Worm (Caenorhabditis elegans) whole organism, late embryonic: ENCODE results near the gene act-4.

Experiments used
- che-1 ChIP-seq: sonication (generic microtip); optimal IDR thresholded peaks from 2 replicates; lab custom pipeline; 2016; ENCODE audit warnings: mild to moderate bottlenecking, missing genetic modification characterization, missing compliant biosample characterization
- dmd-4 ChIP-seq: sonication (generic microtip); optimal IDR thresholded peaks from 2 replicates; lab custom pipeline; 2016; ENCODE audit warnings: borderline replicate concordance, missing genetic modification characterization, missing compliant biosample characterization
- elt-2 ChIP-seq: sonication (generic microtip); optimal IDR thresholded peaks from 2 replicates; lab custom pipeline; 2016; ENCODE audit warnings: missing genetic modification reagents, missing genetic modification characterization, missing compliant biosample characterization
- lin-11 ChIP-seq: fragments of 200-800 bp; sonication (Bioruptor generic); optimal IDR thresholded peaks from 2 replicates; lab custom pipeline; 2018; ENCODE audit warnings: mild to moderate bottlenecking, missing genetic modification characterization, missing compliant biosample characterization
- madf-2 ChIP-seq: sonication (generic microtip); optimal IDR thresholded peaks from 2 replicates; lab custom pipeline; 2017; ENCODE audit warnings: missing genetic modification characterization, missing compliant biosample characterization
- npax-4 ChIP-seq: sonication (generic microtip); optimal IDR thresholded peaks from 2 replicates; lab custom pipeline; 2016; ENCODE audit warnings: missing genetic modification characterization, missing compliant biosample characterization
- sox-4 ChIP-seq: sonication (generic microtip); optimal IDR thresholded peaks from 2 replicates; lab custom pipeline; 2017; ENCODE audit warnings: mild to moderate bottlenecking, missing genetic modification characterization, inconsistent platforms, missing compliant biosample characterization

The act-4 gene

ce11 chrX:5006972-5007371 lies 46.6 kb downstream of the act-4 start:
- TF ChIP-seq che-1 (tag; lab: Kevin White, UChicago) (no peak), elt-2 (tag; lab: Kevin White, UChicago) (peak; percentile 41), madf-2 (no peak)

DNA sequence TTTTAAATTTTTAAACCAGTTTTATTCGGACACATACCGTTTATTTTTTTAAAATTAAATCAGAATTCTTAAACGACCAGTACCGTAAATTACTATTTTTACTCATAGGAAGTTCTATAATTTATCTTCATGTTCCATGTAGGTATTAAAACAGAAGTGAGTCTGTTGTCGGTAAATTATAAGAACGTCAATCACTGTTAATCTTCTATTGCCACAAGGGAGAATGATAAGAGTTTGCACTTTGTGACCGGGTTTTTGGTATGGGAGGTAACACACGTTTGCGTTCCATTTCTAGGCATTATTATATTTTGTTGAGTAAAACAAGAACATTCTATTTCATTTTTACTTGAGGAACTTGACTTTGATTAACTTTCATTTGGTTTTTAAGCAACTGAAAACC lies 48.6 kb downstream of the act-4 start, which contains the start of gene hsd-3:
Gene hsd-3, plus strand, starts transcription at position 301 of the 400 bp plus-strand sequence.
- TF ChIP-seq dmd-4 (tag; lab: Kevin White, UChicago): no peak

DNA sequence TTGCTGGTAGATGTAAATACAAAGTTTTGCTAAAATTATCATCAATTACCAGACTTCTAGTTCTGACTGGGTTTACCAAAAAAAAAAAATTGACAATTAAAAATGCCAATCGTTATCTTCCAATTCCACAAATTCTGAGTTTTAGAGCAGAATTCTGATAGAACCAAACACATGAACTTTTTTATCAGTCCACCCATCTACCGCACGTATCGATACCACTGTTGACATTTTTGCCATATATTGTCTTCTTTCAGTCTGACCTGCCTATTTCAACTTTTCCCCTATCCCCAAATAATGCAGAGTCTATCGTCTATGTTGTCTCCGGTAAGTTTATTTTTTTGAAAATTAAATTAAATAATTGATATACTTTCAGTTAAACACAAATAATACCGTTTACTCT lies 53.4 kb downstream of the act-4 start, which contains the start of gene ZC449.7:
Gene ZC449.7, plus strand, starts transcription at position 249 of the 400 bp plus-strand sequence.
- TF ChIP-seq lin-11 (tag; lab: Kevin White, UChicago): no peak
- TF ChIP-seq sox-4 (tag; lab: Kevin White, UChicago): no peak
- no peak for TF ChIP-seq npax-4 (tag; lab: Kevin White, UChicago)
- TF ChIP-seq elt-2 (tag; lab: Kevin White, UChicago): no peak
